Worm (Caenorhabditis elegans) whole organism, early embryonic: Measurements from ENCODE around the gene ckb-2.
A peak's percentile ranks its signal among the peaks of the same experiment; 100 is the strongest.

Experiments used
- B0310.2 ChIP-seq: sonication (generic microtip); optimal IDR thresholded peaks from 2 replicates; lab custom pipeline; 2016; ENCODE audit warnings: mild to moderate bottlenecking, missing genetic modification characterization, missing compliant biosample characterization
- F13C5.2 ChIP-seq: sonication (generic microtip); optimal IDR thresholded peaks from 2 replicates; lab custom pipeline; 2017; ENCODE audit warnings: mild to moderate bottlenecking, missing genetic modification characterization, inconsistent platforms, missing compliant biosample characterization
- aly-1 ChIP-seq: sonication (generic microtip); optimal IDR thresholded peaks from 2 replicates; lab custom pipeline; 2016; ENCODE audit warnings: missing genetic modification characterization, missing compliant biosample characterization
- ama-1 ChIP-seq: fragments of 150-350 bp; optimal IDR thresholded peaks from 2 replicates; lab custom pipeline; 2014
- ceh-13 ChIP-seq: fragments of 200-800 bp; sonication (Bioruptor generic); optimal IDR thresholded peaks from 2 replicates; lab custom pipeline; 2018; ENCODE audit warnings: mild to moderate bottlenecking, missing genetic modification characterization, missing compliant biosample characterization
- ceh-36 ChIP-seq: sonication (generic microtip); optimal IDR thresholded peaks from 2 replicates; lab custom pipeline; 2016; ENCODE audit warnings: missing genetic modification characterization, inconsistent platforms, missing compliant biosample characterization
- ets-7 ChIP-seq: sonication (generic microtip); optimal IDR thresholded peaks from 2 replicates; lab custom pipeline; 2016; ENCODE audit warnings: missing genotype, missing genetic modification characterization, missing compliant biosample characterization
- flt-1 ChIP-seq: fragments of 200-800 bp; sonication (Bioruptor generic); IDR thresholded peaks from 2 replicates; pipeline ENCODE4 v1.3.6; 2022; ENCODE audit warnings: missing genetic modification characterization, missing compliant biosample characterization
- hmbx-1 ChIP-seq: sonication (generic microtip); optimal IDR thresholded peaks from 2 replicates; lab custom pipeline; 2016; ENCODE audit warnings: mild to moderate bottlenecking, missing genetic modification characterization, missing compliant biosample characterization
- hmg-4 ChIP-seq: fragments of 200-800 bp; sonication (Bioruptor generic); optimal IDR thresholded peaks from 2 replicates; lab custom pipeline; 2018; ENCODE audit warnings: mild to moderate bottlenecking, missing genetic modification characterization, missing compliant biosample characterization
- hnd-1 ChIP-seq: sonication (generic microtip); optimal IDR thresholded peaks from 2 replicates; lab custom pipeline; 2016; ENCODE audit warnings: missing genetic modification characterization, missing compliant biosample characterization
- pes-1 ChIP-seq: fragments of 200-800 bp; sonication (Bioruptor generic); IDR thresholded peaks from 2 replicates; pipeline ENCODE4 v1.3.6; 2022; ENCODE audit warnings: missing genetic modification reagents, missing genetic modification characterization, missing compliant biosample characterization
- scrt-1 ChIP-seq: fragments of 200-800 bp; sonication (Bioruptor generic); IDR thresholded peaks from 2 replicates; pipeline ENCODE4 v1.3.6; 2022; ENCODE audit warnings: missing genetic modification characterization, missing compliant biosample characterization
- sea-1 ChIP-seq: fragments of 200-800 bp; sonication (Bioruptor generic); conservative IDR thresholded peaks from 2 replicates; pipeline ENCODE4 v1.3.6; 2022; ENCODE audit warnings: missing genetic modification characterization, missing compliant biosample characterization
- tbx-11 ChIP-seq: fragments of 200-800 bp; sonication (Bioruptor generic); IDR thresholded peaks from 2 replicates; pipeline ENCODE4 v1.3.6; 2022; ENCODE audit warnings: missing genetic modification characterization, missing compliant biosample characterization
- tbx-37 ChIP-seq: fragments of 200-800 bp; sonication (Bioruptor generic); conservative IDR thresholded peaks from 2 replicates; pipeline ENCODE4 v1.3.6; 2022; ENCODE audit warnings: missing genetic modification reagents, missing genetic modification characterization, missing compliant biosample characterization
- tra-4 ChIP-seq: sonication (generic microtip); optimal IDR thresholded peaks from 2 replicates; lab custom pipeline; 2017; ENCODE audit warnings: missing genetic modification characterization, missing compliant biosample characterization

ckb-2 gene

DNA sequence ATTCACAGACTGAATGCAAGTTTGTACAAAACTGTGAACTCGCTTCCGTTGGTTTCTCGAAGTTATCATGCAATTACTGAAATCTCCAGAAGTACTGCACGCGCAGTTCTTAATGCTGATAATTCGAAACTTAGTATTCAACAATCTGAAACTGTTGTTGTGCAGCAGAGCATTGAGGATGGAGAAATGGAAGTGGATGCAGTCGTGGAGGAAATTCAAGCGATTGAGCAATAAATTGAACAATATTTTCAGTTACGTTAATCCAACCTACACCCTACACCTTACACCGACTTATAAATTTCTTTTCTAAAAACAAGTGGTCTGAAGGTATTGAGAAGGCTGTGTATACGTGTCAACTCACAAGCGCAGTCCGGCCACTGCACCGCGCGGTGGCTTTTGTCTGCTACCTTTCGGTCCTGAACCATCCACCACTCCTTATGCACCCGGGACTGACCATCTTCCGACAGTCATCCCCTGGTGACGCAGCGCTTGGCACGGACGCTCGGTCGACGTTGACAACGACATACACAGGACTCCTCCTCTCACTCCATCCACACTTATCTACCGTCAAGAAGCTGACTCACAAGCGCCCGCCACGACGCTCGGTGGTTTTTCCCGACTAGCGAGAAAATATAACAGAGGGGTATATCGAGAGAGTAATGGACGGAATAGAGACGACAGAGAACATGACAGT is 11.0 kb downstream of the ckb-2 start:
- TF ChIP-seq scrt-1 (peak; percentile 75), hmg-4 (GFP tag; lab: Kevin White, UChicago) (peak; percentile 91), pes-1 (GFP tag; lab: Robert Waterston, UW) (peak; percentile 77), B0310.2 (tag; lab: Kevin White, UChicago) (peak; percentile 71), ceh-36 (tag; lab: Kevin White, UChicago) (peak; percentile 66), hmbx-1 (tag; lab: Kevin White, UChicago) (peak; percentile 34), flt-1 (GFP tag; lab: Robert Waterston, UW) (peak; percentile 41), F13C5.2 (tag; lab: Kevin White, UChicago) (peak; percentile 47), tbx-37 (GFP tag; lab: Robert Waterston, UW) (peak; percentile 67), sea-1 (peak; percentile 70; the same call in 1 of the 2 replicates), aly-1 (peak; percentile 55), hnd-1 (tag; lab: Kevin White, UChicago) (peak; percentile 36)

DNA sequence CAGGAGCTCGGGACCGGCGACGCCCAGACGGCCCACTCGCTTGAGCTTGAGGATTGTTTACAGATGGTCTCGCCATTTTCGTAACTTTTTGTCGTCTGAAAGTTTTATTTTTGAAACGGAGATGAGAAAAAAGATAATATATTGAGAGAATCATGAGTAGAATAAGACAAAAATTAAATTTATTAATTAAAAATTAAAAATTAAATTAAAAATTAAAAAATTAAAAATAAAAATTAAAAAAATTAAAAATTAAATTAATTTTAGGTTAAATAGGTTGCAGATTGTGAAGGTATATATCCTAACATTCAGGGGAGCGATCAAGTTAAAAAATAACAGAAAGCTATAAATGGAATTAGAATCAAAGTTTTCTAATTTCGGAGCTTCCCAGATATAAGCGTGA is 12.0 kb downstream of the ckb-2 start, which contains the start of gene B0284.3:
Gene B0284.3, minus strand, starts transcription at position 101 of the 400 bp plus-strand sequence.
- TF ChIP-seq aly-1 (no peak), tbx-11 (GFP tag; lab: Robert Waterston, UW) (no peak), hnd-1 (tag; lab: Kevin White, UChicago) (no peak), scrt-1 (no peak), ceh-36 (tag; lab: Kevin White, UChicago) (no peak), ceh-13 (GFP tag; lab: Kevin White, UChicago) (no peak), pes-1 (GFP tag; lab: Robert Waterston, UW) (no peak), B0310.2 (tag; lab: Kevin White, UChicago) (no peak), tra-4 (no peak), hmbx-1 (tag; lab: Kevin White, UChicago) (no peak)

ce11 chrIII:4380835-4381234 is 13.1 kb downstream of the ckb-2 start:
- no peak for TF ChIP-seq tra-4
- peak; percentile 11 for TF ChIP-seq F13C5.2 (tag; lab: Kevin White, UChicago)

- TF ChIP-seq pes-1 (GFP tag; lab: Robert Waterston, UW) (no peak), F13C5.2 (tag; lab: Kevin White, UChicago) (no peak), scrt-1 (no peak), ets-7 (tag; lab: Kevin White, UChicago) (no peak), ceh-36 (tag; lab: Kevin White, UChicago) (no peak), tra-4 (no peak), hmbx-1 (tag; lab: Kevin White, UChicago) (no peak), hnd-1 (tag; lab: Kevin White, UChicago) (no peak), aly-1 (no peak), tbx-37 (GFP tag; lab: Robert Waterston, UW) (no peak), tbx-11 (GFP tag; lab: Robert Waterston, UW) (no peak)
Observed at ce11 chrIII:4381343-4381742, 13.6 kb downstream of the ckb-2 start, which contains the start of gene pals-27. Gene pals-27, plus strand, starts transcription at chrIII:4381643.

DNA sequence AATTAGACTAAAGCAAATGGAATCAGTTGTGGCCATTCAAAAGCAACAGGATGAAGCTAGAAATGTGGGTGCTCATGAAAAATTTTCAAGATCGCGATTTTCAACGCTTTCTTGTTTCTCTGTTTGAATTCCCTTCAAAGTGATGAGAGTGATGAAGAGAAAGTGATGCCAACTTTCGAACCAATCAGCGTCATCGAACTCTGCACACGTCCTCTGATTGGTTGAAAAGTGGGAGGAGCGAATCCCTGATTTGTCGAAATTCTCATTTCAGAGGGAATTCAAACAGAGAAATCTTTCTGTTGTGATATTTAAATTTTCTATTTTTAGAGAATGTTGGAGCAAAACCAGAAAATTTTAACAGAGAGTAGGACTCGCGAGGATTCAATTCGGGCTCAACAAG is 14.4 kb downstream of the ckb-2 start:
- TF ChIP-seq aly-1 (no peak), ceh-36 (tag; lab: Kevin White, UChicago) (no peak), tra-4 (no peak), ets-7 (tag; lab: Kevin White, UChicago) (no peak), B0310.2 (tag; lab: Kevin White, UChicago) (no peak), tbx-37 (GFP tag; lab: Robert Waterston, UW) (no peak), F13C5.2 (tag; lab: Kevin White, UChicago) (no peak), flt-1 (GFP tag; lab: Robert Waterston, UW) (no peak), hnd-1 (tag; lab: Kevin White, UChicago) (no peak), pes-1 (GFP tag; lab: Robert Waterston, UW) (no peak), ama-1 (lab: Kevin White, UChicago) (no peak), ceh-13 (GFP tag; lab: Kevin White, UChicago) (no peak), hmbx-1 (tag; lab: Kevin White, UChicago) (no peak), scrt-1 (no peak), tbx-11 (GFP tag; lab: Robert Waterston, UW) (no peak), sea-1 (no peak), hmg-4 (GFP tag; lab: Kevin White, UChicago) (no peak)

DNA sequence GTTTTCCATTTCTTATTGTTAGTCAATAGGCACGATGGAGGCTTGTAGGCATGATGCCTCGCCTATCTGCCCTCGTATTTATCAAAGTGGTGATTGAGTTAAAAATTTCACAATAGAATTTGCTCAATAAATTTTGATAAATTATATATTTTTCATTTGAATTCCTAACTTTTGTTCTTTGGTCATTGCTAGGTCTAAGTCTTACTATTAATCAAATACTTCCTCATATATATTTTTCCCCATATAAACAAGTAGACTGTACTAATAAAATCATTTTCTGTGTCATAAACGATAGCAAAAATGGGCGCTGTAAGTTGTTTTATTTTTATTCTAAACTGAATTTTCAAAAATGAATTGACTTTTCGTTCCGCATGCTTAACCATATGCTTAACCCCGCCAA is 16.7 kb downstream of the ckb-2 start, which contains the start of gene pals-28:
Gene pals-28, plus strand, starts transcription at position 301 of the 400 bp plus-strand sequence.
- TF ChIP-seq sea-1: no peak

DNA sequence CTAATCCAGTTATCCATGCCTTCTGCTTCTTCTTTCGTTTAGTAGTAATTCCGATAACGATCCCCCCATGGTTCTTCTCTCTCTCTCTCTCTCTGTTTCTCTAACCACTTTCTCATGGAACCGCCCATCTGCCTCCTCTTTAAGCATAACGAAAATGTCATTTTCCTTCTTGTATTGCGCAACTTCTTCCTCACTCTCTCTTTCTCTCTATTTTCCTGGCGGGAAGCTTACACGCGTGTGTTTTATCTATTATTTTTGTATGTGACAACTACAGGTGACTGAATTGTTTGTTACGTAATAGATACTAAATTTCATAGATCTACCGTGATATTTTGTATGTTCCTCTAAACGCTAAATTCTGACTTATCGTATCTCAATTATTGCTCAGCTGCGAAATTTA is 22.7 kb downstream of the ckb-2 start:
- no peak for TF ChIP-seq aly-1
- TF ChIP-seq hnd-1 (tag; lab: Kevin White, UChicago): no peak
- no peak for TF ChIP-seq tbx-37 (GFP tag; lab: Robert Waterston, UW)
- no peak for TF ChIP-seq ceh-13 (GFP tag; lab: Kevin White, UChicago)
- no peak for TF ChIP-seq B0310.2 (tag; lab: Kevin White, UChicago)
- TF ChIP-seq hmbx-1 (tag; lab: Kevin White, UChicago): no peak
- no peak for TF ChIP-seq F13C5.2 (tag; lab: Kevin White, UChicago)
- TF ChIP-seq flt-1 (GFP tag; lab: Robert Waterston, UW): no peak
- TF ChIP-seq scrt-1: no peak
- TF ChIP-seq ama-1 (lab: Kevin White, UChicago): no peak
- TF ChIP-seq sea-1: no peak
- TF ChIP-seq tra-4: no peak
- TF ChIP-seq ets-7 (tag; lab: Kevin White, UChicago): no peak
- no peak for TF ChIP-seq hmg-4 (GFP tag; lab: Kevin White, UChicago)
- TF ChIP-seq ceh-36 (tag; lab: Kevin White, UChicago): no peak
- no peak for TF ChIP-seq tbx-11 (GFP tag; lab: Robert Waterston, UW)
- TF ChIP-seq pes-1 (GFP tag; lab: Robert Waterston, UW): no peak
